Fruit fly (Drosophila melanogaster) whole organism, embryonic: ENCODE results near the gene CG4004.

Source experiments
- Atf3 ChIP-seq: fragments of 200-800 bp; sonication (Bioruptor generic); optimal IDR thresholded peaks from 3 replicates; lab custom pipeline; 2016; ENCODE audit warnings: missing biosample characterization, missing genetic modification characterization
- Bgb ChIP-seq: fragments of 200-800 bp; sonication (Bioruptor generic); IDR thresholded peaks from 2 replicates; pipeline ENCODE4 v1.3.6; 2022; ENCODE audit warnings: missing biosample characterization, missing genetic modification characterization; ENCODE audit not compliant: partially characterized antibody
- CG10321 ChIP-seq: fragments of 200-800 bp; sonication (Bioruptor generic); IDR thresholded peaks from 2 replicates; pipeline ENCODE4 v1.3.6; 2022; ENCODE audit warnings: missing biosample characterization, missing genetic modification characterization
- CG11504 ChIP-seq: fragments of 200-800 bp; sonication (Bioruptor generic); optimal IDR thresholded peaks from 3 replicates; lab custom pipeline; 2019; ENCODE audit warnings: missing biosample characterization, mild to moderate bottlenecking, missing genetic modification characterization, moderate library complexity
- CG15479 ChIP-seq: fragments of 200-800 bp; sonication (Bioruptor generic); optimal IDR thresholded peaks from 3 replicates; lab custom pipeline; 2019; ENCODE audit warnings: missing biosample characterization, mild to moderate bottlenecking, missing genetic modification characterization, moderate library complexity
- CG15601 ChIP-seq: fragments of 200-800 bp; sonication (Bioruptor generic); optimal IDR thresholded peaks from 3 replicates; lab custom pipeline; 2019; ENCODE audit warnings: missing biosample characterization, mild to moderate bottlenecking, missing genetic modification characterization, moderate library complexity
- CG31441 ChIP-seq: fragments of 200-800 bp; sonication (Bioruptor generic); IDR thresholded peaks from 2 replicates; pipeline ENCODE4 v1.3.6; 2022; ENCODE audit warnings: missing biosample characterization, missing genetic modification characterization
- CG32532 ChIP-seq: fragments of 200-800 bp; sonication (Bioruptor generic); IDR thresholded peaks from 2 replicates; pipeline ENCODE4 v1.3.6; 2022; ENCODE audit warnings: missing biosample characterization, missing genetic modification characterization
- CG33557 ChIP-seq: fragments of 200-800 bp; sonication (Bioruptor generic); optimal IDR thresholded peaks from 2 replicates; lab custom pipeline; 2019; ENCODE audit warnings: missing biosample characterization, mild to moderate bottlenecking, missing genetic modification characterization, moderate library complexity
- CG3407 ChIP-seq: fragments of 200-800 bp; sonication (Bioruptor generic); optimal IDR thresholded peaks from 2 replicates; lab custom pipeline; 2018; ENCODE audit warnings: missing biosample characterization, mild to moderate bottlenecking, missing genetic modification characterization
- CG4360 ChIP-seq: fragments of 200-800 bp; sonication (Bioruptor generic); IDR thresholded peaks from 2 replicates; pipeline ENCODE4 v1.3.6; 2022; ENCODE audit warnings: missing biosample characterization, missing genetic modification characterization
- CG5180 ChIP-seq: fragments of 200-800 bp; sonication (Bioruptor generic); optimal IDR thresholded peaks from 3 replicates; lab custom pipeline; 2017; ENCODE audit warnings: missing biosample characterization, missing genetic modification characterization, mild to moderate bottlenecking, moderate library complexity, missing genetic modification reagents
- CG7839 ChIP-seq: fragments of 200-800 bp; sonication (Bioruptor generic); optimal IDR thresholded peaks from 3 replicates; lab custom pipeline; 2018; ENCODE audit warnings: missing biosample characterization, mild to moderate bottlenecking, missing genetic modification characterization, moderate library complexity
- CG8924 ChIP-seq: fragments of 200-800 bp; optimal IDR thresholded peaks from 3 replicates; lab custom pipeline; 2019; ENCODE audit warnings: missing biosample characterization, mild to moderate bottlenecking, missing genetic modification characterization, moderate library complexity
- CG9727 ChIP-seq: fragments of 200-800 bp; sonication (Bioruptor generic); optimal IDR thresholded peaks from 3 replicates; lab custom pipeline; 2017; ENCODE audit warnings: missing biosample characterization, mild to moderate bottlenecking, missing genetic modification characterization
- CHES-1-like ChIP-seq: fragments of 200-800 bp; sonication (Bioruptor generic); optimal IDR thresholded peaks from 2 replicates; lab custom pipeline; 2016; ENCODE audit warnings: missing biosample characterization, missing genetic modification characterization
- Chrac-16 ChIP-seq: fragments of 200-800 bp; sonication (Bioruptor generic); optimal IDR thresholded peaks from 3 replicates; lab custom pipeline; 2016; ENCODE audit warnings: missing biosample characterization, missing genetic modification characterization
- Ets65A ChIP-seq: fragments of 200-800 bp; sonication (Bioruptor generic); peaks from one replicate; lab custom pipeline; 2016; ENCODE audit warnings: missing biosample characterization, missing genetic modification characterization
- H2.0 ChIP-seq: fragments of 200-800 bp; sonication (Bioruptor generic); IDR thresholded peaks from 2 replicates; pipeline ENCODE4 v1.3.6; 2022; ENCODE audit warnings: missing biosample characterization, missing genetic modification characterization
- Hr78 ChIP-seq, 2 experiments: fragments of 200-800 bp in 1 of 2; fragments of >200 bp in 1 of 2; sonication (Bioruptor generic) in 1 of 2; optimal IDR thresholded peaks; 2 replicates each; lab custom pipeline; 2017 to 2019; ENCODE audit warnings: missing biosample characterization in 2 of 2, missing genetic modification characterization in 2 of 2, mild to moderate bottlenecking in 1 of 2, moderate library complexity in 1 of 2
- Lpt ChIP-seq: fragments of >200 bp; optimal IDR thresholded peaks from 2 replicates; lab custom pipeline; 2018; ENCODE audit warnings: missing biosample characterization, missing genetic modification characterization
- Meics ChIP-seq: fragments of 200-800 bp; sonication (Bioruptor generic); optimal IDR thresholded peaks from 2 replicates; lab custom pipeline; 2017; ENCODE audit warnings: missing biosample characterization, mild to moderate bottlenecking, missing genetic modification characterization
- Sry-β ChIP-seq: fragments of 200-800 bp; sonication (Bioruptor generic); optimal IDR thresholded peaks from 2 replicates; lab custom pipeline; 2018; ENCODE audit warnings: missing biosample characterization, mild to moderate bottlenecking, missing genetic modification characterization, moderate library complexity
- TFAM ChIP-seq: fragments of 200-800 bp; sonication (Bioruptor generic); optimal IDR thresholded peaks from 2 replicates; lab custom pipeline; 2017; ENCODE audit warnings: missing biosample characterization, missing genetic modification characterization, inconsistent platforms
- Xrp1 ChIP-seq: fragments of 200-800 bp; sonication (Bioruptor generic); IDR thresholded peaks from 2 replicates; pipeline ENCODE4 v1.3.6; 2022; ENCODE audit warnings: missing biosample characterization, missing genetic modification characterization
- ara ChIP-seq: fragments of 200-800 bp; sonication (Bioruptor generic); IDR thresholded peaks from 2 replicates; pipeline ENCODE4 v1.3.6; 2022; ENCODE audit warnings: missing biosample characterization, missing genetic modification characterization
- ato ChIP-seq: fragments of 200-800 bp; sonication (Bioruptor generic); IDR thresholded peaks from 2 replicates; pipeline ENCODE4 v1.3.6; 2022; ENCODE audit warnings: missing biosample characterization, missing genetic modification characterization; ENCODE audit not compliant: partially characterized antibody
- bcd ChIP-seq: fragments of 200-800 bp; sonication (Bioruptor generic); optimal IDR thresholded peaks from 2 replicates; lab custom pipeline; 2017; ENCODE audit warnings: missing biosample characterization, mild to moderate bottlenecking, missing genetic modification characterization
- btn ChIP-seq: fragments of 200-800 bp; sonication (Bioruptor generic); optimal IDR thresholded peaks from 2 replicates; lab custom pipeline; 2016; ENCODE audit warnings: missing biosample characterization, missing genetic modification characterization
- chif ChIP-seq, 2 experiments: fragments of 200-800 bp; sonication (Bioruptor generic); optimal IDR thresholded peaks; 3 replicates each; lab custom pipeline; 2016; ENCODE audit warnings: missing biosample characterization in 2 of 2, missing genetic modification characterization in 2 of 2
- dm ChIP-seq: fragments of 200-800 bp; sonication (Bioruptor generic); optimal IDR thresholded peaks from 3 replicates; lab custom pipeline; 2016; ENCODE audit warnings: missing biosample characterization, missing genetic modification characterization
- dysf ChIP-seq: fragments of 200-800 bp; sonication (Bioruptor generic); IDR thresholded peaks from 3 replicates; pipeline ENCODE4 v1.3.6; 2022; ENCODE audit warnings: missing biosample characterization, missing genetic modification characterization
- esg ChIP-seq: fragments of 200-800 bp; sonication (Bioruptor generic); conservative IDR thresholded peaks from 2 replicates; pipeline ENCODE4 v1.3.6; 2022; ENCODE audit warnings: missing biosample characterization, missing genetic modification characterization
- eve ChIP-seq, 2 experiments: fragments of >200 bp; optimal IDR thresholded peaks; 2 replicates each; lab custom pipeline; 2017; ENCODE audit warnings: missing biosample characterization in 2 of 2, missing genetic modification characterization in 2 of 2
- exex ChIP-seq: fragments of 200-800 bp; sonication (Bioruptor generic); optimal IDR thresholded peaks from 4 replicates; lab custom pipeline; 2018; ENCODE audit warnings: missing biosample characterization, mild to moderate bottlenecking, missing genetic modification characterization, moderate library complexity
- fd102C ChIP-seq: fragments of 200-800 bp; sonication (Bioruptor generic); optimal IDR thresholded peaks from 2 replicates; lab custom pipeline; 2018; ENCODE audit warnings: missing biosample characterization, mild to moderate bottlenecking, missing genetic modification characterization, moderate library complexity
- fu2 ChIP-seq: fragments of 200-800 bp; sonication (Bioruptor generic); optimal IDR thresholded peaks from 2 replicates; lab custom pipeline; 2016; ENCODE audit warnings: missing biosample characterization, missing genetic modification characterization
- lmd ChIP-seq: fragments of 200-800 bp; sonication (Bioruptor generic); IDR thresholded peaks from 2 replicates; pipeline ENCODE4 v1.3.6; 2022; ENCODE audit warnings: missing biosample characterization, missing genetic modification characterization
- maf-S ChIP-seq: fragments of 200-800 bp; sonication (Bioruptor generic); optimal IDR thresholded peaks from 2 replicates; lab custom pipeline; 2016; ENCODE audit warnings: missing biosample characterization, missing genetic modification characterization
- nerfin-1 ChIP-seq: fragments of 200-800 bp; sonication (Bioruptor generic); optimal IDR thresholded peaks from 3 replicates; lab custom pipeline; 2019; ENCODE audit warnings: missing biosample characterization, mild to moderate bottlenecking, missing genetic modification characterization, moderate library complexity
- p53 ChIP-seq: fragments of 200-800 bp; sonication (Bioruptor generic); optimal IDR thresholded peaks from 2 replicates; lab custom pipeline; 2016; ENCODE audit warnings: missing biosample characterization, missing genetic modification characterization
- sd ChIP-seq: fragments of 200-800 bp; sonication (Bioruptor generic); optimal IDR thresholded peaks from 3 replicates; lab custom pipeline; 2018; ENCODE audit warnings: missing biosample characterization, mild to moderate bottlenecking, missing genetic modification characterization, moderate library complexity
- seq ChIP-seq: fragments of 200-800 bp; sonication (Bioruptor generic); IDR thresholded peaks from 2 replicates; pipeline ENCODE4 v1.3.6; 2022; ENCODE audit warnings: missing biosample characterization, missing genetic modification characterization
- slbo ChIP-seq: fragments of 200-800 bp; sonication (Bioruptor generic); IDR thresholded peaks from 2 replicates; pipeline ENCODE4 v1.3.6; 2022; ENCODE audit warnings: missing biosample characterization, missing genetic modification characterization
- ssp ChIP-seq: fragments of 200-800 bp; sonication (Bioruptor generic); IDR thresholded peaks from 2 replicates; pipeline ENCODE4 v1.3.6; 2022; ENCODE audit warnings: missing biosample characterization, missing genetic modification characterization
- tll ChIP-seq, 2 experiments: fragments of 200-800 bp in 1 of 2; fragments of >200 bp in 1 of 2; sonication (Bioruptor generic) in 1 of 2; optimal IDR thresholded peaks; 2 replicates each; lab custom pipeline; 2017 to 2019; ENCODE audit warnings: missing biosample characterization in 2 of 2, missing genetic modification characterization in 2 of 2, mild to moderate bottlenecking in 1 of 2, moderate library complexity in 1 of 2
- wdn ChIP-seq: fragments of 200-800 bp; sonication (Bioruptor generic); IDR thresholded peaks from 2 replicates; pipeline ENCODE4 v1.3.6; 2022; ENCODE audit warnings: missing biosample characterization, missing genetic modification characterization
- wek ChIP-seq: fragments of 200-800 bp; sonication (Bioruptor generic); optimal IDR thresholded peaks from 3 replicates; lab custom pipeline; 2018; ENCODE audit warnings: missing biosample characterization, mild to moderate bottlenecking, missing genetic modification characterization, moderate library complexity
- zen2 ChIP-seq: fragments of 200-800 bp; sonication (Bioruptor generic); IDR thresholded peaks from 3 replicates; pipeline ENCODE4 v1.3.6; 2022; ENCODE audit warnings: missing biosample characterization, missing genetic modification characterization; ENCODE audit not compliant: partially characterized antibody
- zfh2 ChIP-seq: fragments of 200-800 bp; sonication (Bioruptor generic); optimal IDR thresholded peaks from 2 replicates; lab custom pipeline; 2016; ENCODE audit warnings: missing biosample characterization, missing genetic modification characterization

The CG4004 gene

dm6 chrX:12699095-12699750, 44.8 kb upstream of the CG4004 start (continued):
- TF ChIP-seq zfh2 (GFP tag; lab: Kevin White, UChicago) (no peak), ssp (GFP tag; lab: Robert Waterston, UW) (no peak), dysf (GFP tag; lab: Robert Waterston, UW) (0 out of 3 replicates have a peak, but pooled peaks have one; percentile 24), nerfin-1 (no peak), CG11504 (tag; lab: Kevin White, UChicago) (peak; percentile 59), fd102C (no peak), dm (no peak), Meics (peak; percentile 34), CG5180 (no peak), slbo (peak; percentile 53), eve (GFP tag; optimal IDR thresholded peaks at IDR 0.05; lab: Kevin White, UChicago) (no peak), CG4360 (GFP tag; lab: Robert Waterston, UW) (no peak), Chrac-16 (GFP tag; lab: Kevin White, UChicago) (no peak), chif (GFP tag; optimal IDR thresholded peaks at IDR 0.05; lab: Kevin White, UChicago) (peak in 1 of 2 experiments; percentile 37), Hr78 (GFP tag; optimal IDR thresholded peaks at IDR 0.05; lab: Kevin White, UChicago) (no peak), CG3407 (no peak), CG10321 (no peak), CG15479 (GFP tag; lab: Kevin White, UChicago) (no peak), H2.0 (peak; percentile 32; the same call in 1 of the 2 replicates), bcd (peak; percentile 24), Sry-β (GFP tag; lab: Kevin White, UChicago) (no peak), p53 (no peak), fu2 (no peak), ara (GFP tag; lab: Robert Waterston, UW) (no peak), Ets65A (GFP tag; lab: Kevin White, UChicago) (no peak), maf-S (GFP tag; lab: Kevin White, UChicago) (no peak), ato (GFP tag; lab: Robert Waterston, UW) (no peak), TFAM (GFP tag; lab: Kevin White, UChicago) (no peak), CG9727 (GFP tag; lab: Kevin White, UChicago) (peak; percentile 51), btn (GFP tag; lab: Kevin White, UChicago) (no peak), CG7839 (peak; percentile 58), Xrp1 (GFP tag; lab: Robert Waterston, UW) (peak; percentile 49; the same call in 1 of the 2 replicates), seq (GFP tag; lab: Robert Waterston, UW) (0 out of 2 replicates have a peak, but pooled peaks have one; percentile 7), CG32532 (peak; percentile 35; the same call in 1 of the 2 replicates), zen2 (GFP tag; lab: Robert Waterston, UW) (no peak), CG31441 (GFP tag; lab: Robert Waterston, UW) (peak; percentile 46), CG15601 (tag; lab: Kevin White, UChicago) (no peak), wek (GFP tag; lab: Kevin White, UChicago) (no peak), wdn (GFP tag; lab: Robert Waterston, UW) (no peak), CHES-1-like (no peak), Atf3 (no peak), Lpt (GFP tag; lab: Kevin White, UChicago) (no peak), Bgb (GFP tag; lab: Robert Waterston, UW) (no peak), CG8924 (tag; lab: Kevin White, UChicago) (peak; percentile 34), exex (tag; lab: Kevin White, UChicago) (no peak), esg (GFP tag; lab: Robert Waterston, UW) (peak; percentile 59; the same call in 1 of the 2 replicates), CG33557 (GFP tag; lab: Kevin White, UChicago) (no peak), lmd (GFP tag; lab: Robert Waterston, UW) (0 out of 2 replicates have a peak, but pooled peaks have one; percentile 44), tll (GFP tag; optimal IDR thresholded peaks at IDR 0.05; lab: Kevin White, UChicago) (no peak), sd (tag; lab: Kevin White, UChicago) (no peak)
